Fruit fly (Drosophila melanogaster) whole organism, embryonic: ENCODE data around the gene CG5171.

ENCODE experiments used
- Atf-2 ChIP-seq: fragments of 200-800 bp; sonication (Bioruptor generic); optimal IDR thresholded peaks from 2 replicates; lab custom pipeline; 2016; ENCODE audit warnings: missing biosample characterization, missing genetic modification characterization
- BEAF-32 ChIP-seq: fragments of 200-800 bp; sonication (Bioruptor generic); optimal IDR thresholded peaks from 3 replicates; lab custom pipeline; 2017; ENCODE audit warnings: missing biosample characterization, missing genetic modification characterization, mild to moderate bottlenecking, moderate library complexity, missing genetic modification reagents
- CG10654 ChIP-seq: fragments of 200-800 bp; sonication (Bioruptor generic); optimal IDR thresholded peaks from 2 replicates; lab custom pipeline; 2016; ENCODE audit warnings: missing biosample characterization, missing genetic modification characterization
- CG11085 ChIP-seq: fragments of 200-800 bp; sonication (Bioruptor generic); IDR thresholded peaks from 2 replicates; pipeline ENCODE4 v1.3.6; 2022; ENCODE audit warnings: missing biosample characterization, missing genetic modification characterization
- CG11723 ChIP-seq: fragments of 200-800 bp; sonication (Bioruptor generic); optimal IDR thresholded peaks from 2 replicates; lab custom pipeline; 2017; ENCODE audit warnings: missing biosample characterization, mild to moderate bottlenecking, missing genetic modification characterization
- CG12769 ChIP-seq: fragments of 200-800 bp; sonication (Bioruptor generic); optimal IDR thresholded peaks from 2 replicates; lab custom pipeline; 2019; ENCODE audit warnings: missing biosample characterization, mild to moderate bottlenecking, missing genetic modification characterization, moderate library complexity
- CG14667 ChIP-seq: fragments of 200-800 bp; sonication (Bioruptor generic); IDR thresholded peaks from 2 replicates; pipeline ENCODE4 v1.3.6; 2022; ENCODE audit warnings: missing biosample characterization, missing genetic modification characterization
- CG15011 ChIP-seq: fragments of 200-800 bp; sonication (Bioruptor generic); optimal IDR thresholded peaks from 3 replicates; lab custom pipeline; 2018; ENCODE audit warnings: missing biosample characterization, mild to moderate bottlenecking, missing genetic modification characterization
- CG17612 ChIP-seq: fragments of 200-800 bp; sonication (Bioruptor generic); IDR thresholded peaks from 2 replicates; pipeline ENCODE4 v1.3.6; 2022; ENCODE audit warnings: missing biosample characterization, missing genetic modification characterization
- CG17912 ChIP-seq: fragments of 200-800 bp; sonication (Bioruptor generic); optimal IDR thresholded peaks from 2 replicates; lab custom pipeline; 2018; ENCODE audit warnings: missing biosample characterization, mild to moderate bottlenecking, missing genetic modification characterization
- CG18476 ChIP-seq: fragments of 200-800 bp; sonication (Bioruptor generic); optimal IDR thresholded peaks from 2 replicates; lab custom pipeline; 2016; ENCODE audit warnings: missing biosample characterization, mild to moderate bottlenecking, missing genetic modification characterization
- CG2678 ChIP-seq: fragments of 200-800 bp; sonication (Bioruptor generic); optimal IDR thresholded peaks from 3 replicates; lab custom pipeline; 2019; ENCODE audit warnings: missing biosample characterization, mild to moderate bottlenecking, missing genetic modification characterization, moderate library complexity
- CG3163 ChIP-seq: fragments of 200-800 bp; sonication (Bioruptor generic); optimal IDR thresholded peaks from 3 replicates; lab custom pipeline; 2016; ENCODE audit warnings: missing biosample characterization, missing genetic modification characterization
- CG3281 ChIP-seq: fragments of 200-800 bp; sonication (Bioruptor generic); optimal IDR thresholded peaks from 3 replicates; lab custom pipeline; 2017; ENCODE audit warnings: missing biosample characterization, mild to moderate bottlenecking, missing genetic modification characterization
- CG4854 ChIP-seq: fragments of 200-800 bp; sonication (Bioruptor generic); optimal IDR thresholded peaks from 2 replicates; lab custom pipeline; 2016; ENCODE audit warnings: missing biosample characterization, missing genetic modification characterization, inconsistent platforms
- CG6175 ChIP-seq: fragments of 200-800 bp; sonication (Bioruptor generic); IDR thresholded peaks from 3 replicates; pipeline ENCODE4 v1.3.6; 2022; ENCODE audit warnings: missing biosample characterization, missing genetic modification characterization
- CG6254 ChIP-seq: fragments of 200-800 bp; sonication (Bioruptor generic); optimal IDR thresholded peaks from 3 replicates; lab custom pipeline; 2017; ENCODE audit warnings: mild to moderate bottlenecking, missing biosample characterization, missing genetic modification reagents, missing genetic modification characterization
- CG9215 ChIP-seq: fragments of 200-800 bp; sonication (Bioruptor generic); IDR thresholded peaks from 2 replicates; pipeline ENCODE4 v1.3.6; 2022; ENCODE audit warnings: missing biosample characterization, missing genetic modification characterization
- CG9609 ChIP-seq: fragments of 200-800 bp; sonication (Bioruptor generic); optimal IDR thresholded peaks from 3 replicates; lab custom pipeline; 2016; ENCODE audit warnings: missing biosample characterization, missing genetic modification characterization
- CG9817 ChIP-seq: fragments of 200-800 bp; sonication (Bioruptor generic); optimal IDR thresholded peaks from 2 replicates; lab custom pipeline; 2018; ENCODE audit warnings: missing biosample characterization, mild to moderate bottlenecking, missing genetic modification characterization, moderate library complexity
- CrebB ChIP-seq: fragments of 200-800 bp; sonication (Bioruptor generic); optimal IDR thresholded peaks from 3 replicates; lab custom pipeline; 2018; ENCODE audit warnings: missing biosample characterization, mild to moderate bottlenecking, missing genetic modification characterization
- Dbx ChIP-seq: fragments of 200-800 bp; sonication (Bioruptor generic); IDR thresholded peaks from 3 replicates; pipeline ENCODE4 v1.3.6; 2022; ENCODE audit warnings: missing biosample characterization, missing genetic modification characterization
- Drgx ChIP-seq: fragments of 200-800 bp; sonication (Bioruptor generic); IDR thresholded peaks from 2 replicates; pipeline ENCODE4 v1.3.6; 2022; ENCODE audit warnings: missing biosample characterization, missing genetic modification characterization
- HHEX ChIP-seq: fragments of 200-800 bp; sonication (Bioruptor generic); optimal IDR thresholded peaks from 3 replicates; lab custom pipeline; 2017; ENCODE audit warnings: missing biosample characterization, mild to moderate bottlenecking, missing genetic modification characterization, missing genetic modification reagents
- Hsf ChIP-seq: fragments of 200-800 bp; sonication (Bioruptor generic); optimal IDR thresholded peaks from 3 replicates; lab custom pipeline; 2016; ENCODE audit warnings: missing biosample characterization, missing genetic modification characterization
- Mes4 ChIP-seq: fragments of 200-800 bp; sonication (Bioruptor generic); optimal IDR thresholded peaks from 2 replicates; lab custom pipeline; 2016; ENCODE audit warnings: missing biosample characterization, missing genetic modification characterization
- Nf-YC ChIP-seq: fragments of 200-800 bp; optimal IDR thresholded peaks from 3 replicates; lab custom pipeline; 2019; ENCODE audit warnings: missing biosample characterization, mild to moderate bottlenecking, missing genetic modification characterization, moderate library complexity
- Opbp ChIP-seq: fragments of 200-800 bp; sonication (Bioruptor generic); IDR thresholded peaks from 3 replicates; pipeline ENCODE4 v1.3.6; 2022; ENCODE audit warnings: missing biosample characterization, missing genetic modification characterization; ENCODE audit not compliant: partially characterized antibody
- Pdp1 ChIP-seq, 2 experiments: fragments of 200-800 bp; sonication (Bioruptor generic); optimal IDR thresholded peaks; 3 replicates each; lab custom pipeline; 2016; ENCODE audit warnings: missing biosample characterization in 2 of 2, missing genetic modification characterization in 2 of 2, mild to moderate bottlenecking in 1 of 2, moderate library complexity in 1 of 2
- Poxn ChIP-seq: fragments of 200-800 bp; sonication (Bioruptor generic); IDR thresholded peaks from 2 replicates; pipeline ENCODE4 v1.3.6; 2022; ENCODE audit warnings: missing biosample characterization, missing genetic modification characterization
- Six4 ChIP-seq: fragments of 200-800 bp; sonication (Bioruptor generic); optimal IDR thresholded peaks from 2 replicates; lab custom pipeline; 2016; ENCODE audit warnings: missing biosample characterization, missing genetic modification characterization
- cas ChIP-seq: fragments of 200-800 bp; sonication (Bioruptor generic); IDR thresholded peaks from 2 replicates; pipeline ENCODE4 v1.3.6; 2022; ENCODE audit warnings: missing biosample characterization, missing genetic modification characterization
- disco-r ChIP-seq: fragments of 200-800 bp; sonication (Bioruptor generic); optimal IDR thresholded peaks from 2 replicates; lab custom pipeline; 2016; ENCODE audit warnings: missing biosample characterization, missing genetic modification characterization
- her ChIP-seq: fragments of 200-800 bp; sonication (Bioruptor generic); optimal IDR thresholded peaks from 2 replicates; lab custom pipeline; 2016; ENCODE audit warnings: missing biosample characterization, missing genetic modification characterization
- hkb ChIP-seq, 2 experiments: fragments of 200-800 bp in 1 of 2; fragments of >200 bp in 1 of 2; sonication (Bioruptor generic) in 1 of 2; IDR thresholded peaks in 1 of 2; optimal IDR thresholded peaks in 1 of 2; 2 replicates each; pipeline versions ENCODE4 v1.3.6 to Lab custom; 2017 to 2022; ENCODE audit warnings: missing biosample characterization in 1 of 2, missing genetic modification characterization in 1 of 2
- lov ChIP-seq, 2 experiments: fragments of 200-800 bp in 1 of 2; fragments of >200 bp in 1 of 2; sonication (Bioruptor generic) in 1 of 2; IDR thresholded peaks in 1 of 2; optimal IDR thresholded peaks in 1 of 2; 2 replicates in 1 of 2; 3 replicates in 1 of 2; pipeline versions ENCODE4 v1.3.6 to Lab custom; 2017 to 2022; ENCODE audit warnings: missing biosample characterization in 1 of 2, missing genetic modification characterization in 1 of 2
- maf-S ChIP-seq: fragments of 200-800 bp; sonication (Bioruptor generic); optimal IDR thresholded peaks from 2 replicates; lab custom pipeline; 2016; ENCODE audit warnings: missing biosample characterization, missing genetic modification characterization
- p53 ChIP-seq: fragments of 200-800 bp; sonication (Bioruptor generic); optimal IDR thresholded peaks from 2 replicates; lab custom pipeline; 2016; ENCODE audit warnings: missing biosample characterization, missing genetic modification characterization
- sd ChIP-seq: fragments of 200-800 bp; sonication (Bioruptor generic); optimal IDR thresholded peaks from 3 replicates; lab custom pipeline; 2018; ENCODE audit warnings: missing biosample characterization, mild to moderate bottlenecking, missing genetic modification characterization, moderate library complexity
- sens ChIP-seq: fragments of 200-800 bp; sonication (Bioruptor generic); peaks from one replicate; lab custom pipeline; 2016; ENCODE audit warnings: missing biosample characterization, missing genetic modification characterization
- shn ChIP-seq: fragments of 200-800 bp; sonication (Bioruptor generic); optimal IDR thresholded peaks from 3 replicates; lab custom pipeline; 2016; ENCODE audit warnings: missing biosample characterization, missing genetic modification characterization
- sr ChIP-seq: fragments of 200-800 bp; sonication (Bioruptor generic); IDR thresholded peaks from 3 replicates; pipeline ENCODE4 v1.3.6; 2022; ENCODE audit warnings: missing biosample characterization, missing genetic modification characterization
- stc ChIP-seq: fragments of 200-800 bp; sonication (Bioruptor generic); IDR thresholded peaks from 2 replicates; pipeline ENCODE4 v1.3.6; 2022; ENCODE audit warnings: missing biosample characterization, missing genetic modification characterization
- ttk ChIP-seq: fragments of 200-800 bp; sonication (Bioruptor generic); IDR thresholded peaks from 2 replicates; pipeline ENCODE4 v2.1.2; 2022; ENCODE audit warnings: missing biosample characterization, missing genetic modification characterization
- tup ChIP-seq: fragments of 200-800 bp; sonication (Bioruptor generic); optimal IDR thresholded peaks from 2 replicates; lab custom pipeline; 2016; ENCODE audit warnings: missing biosample characterization, mild to moderate bottlenecking, missing genetic modification characterization, moderate library complexity
- unc-4 ChIP-seq: fragments of 200-800 bp; sonication (Bioruptor generic); IDR thresholded peaks from 2 replicates; pipeline ENCODE4 v1.3.6; 2022; ENCODE audit warnings: missing biosample characterization, missing genetic modification characterization; ENCODE audit not compliant: partially characterized antibody
- wdn ChIP-seq: fragments of 200-800 bp; sonication (Bioruptor generic); IDR thresholded peaks from 2 replicates; pipeline ENCODE4 v1.3.6; 2022; ENCODE audit warnings: missing biosample characterization, missing genetic modification characterization

The CG5171 gene

dm6 chr2L:7404923-7405322 is 3.8 kb downstream of the CG5171 start, which contains the start of gene CG5177 (continued):
- TF ChIP-seq sd (tag; lab: Kevin White, UChicago) (peak; percentile 79), sens (GFP tag; lab: Kevin White, UChicago) (peak; percentile 52)
- TF ChIP-seq, all 482 proteins: peak for 7

- TF ChIP-seq CG2678 (tag; lab: Kevin White, UChicago), result no peak
- TF ChIP-seq her (GFP tag; lab: Kevin White, UChicago), result no peak
- no peak for TF ChIP-seq CG17912 (GFP tag; lab: Kevin White, UChicago)
- no peak for TF ChIP-seq Poxn (GFP tag; lab: Robert Waterston, UW)
- peak; percentile 85 for TF ChIP-seq sd (tag; lab: Kevin White, UChicago)
- TF ChIP-seq CG9817 (tag; lab: Kevin White, UChicago), result no peak
- TF ChIP-seq CG11085 (GFP tag; lab: Robert Waterston, UW), result no peak
- TF ChIP-seq Hsf (GFP tag; lab: Kevin White, UChicago), result no peak
- no peak for TF ChIP-seq CG14667 (GFP tag; lab: Robert Waterston, UW)
- peak; percentile 79 for TF ChIP-seq sr (GFP tag; lab: Robert Waterston, UW)
- TF ChIP-seq CG3281 (GFP tag; lab: Kevin White, UChicago), result no peak
- no peak for TF ChIP-seq Drgx (GFP tag; lab: Robert Waterston, UW)
- peak in 1 of 2 experiments; percentile 48 for TF ChIP-seq Pdp1 (GFP tag; optimal IDR thresholded peaks at IDR 0.05; lab: Kevin White, UChicago)
- peak; percentile 15 for TF ChIP-seq CG12769 (tag; lab: Kevin White, UChicago)
- TF ChIP-seq wdn (GFP tag; lab: Robert Waterston, UW), result no peak
- TF ChIP-seq unc-4 (GFP tag; lab: Robert Waterston, UW), result no peak
- no peak for TF ChIP-seq lov (optimal IDR thresholded peaks at IDR 0.05; lab: Kevin White, UChicago)
- no peak for TF ChIP-seq lov (GFP tag; IDR thresholded peaks at IDR 0.05; lab: Robert Waterston, UW)
- TF ChIP-seq disco-r, result no peak
- TF ChIP-seq CrebB (tag; lab: Kevin White, UChicago), result no peak
These were observed 6.5 kb downstream of the CG5171 start for dm6 chr2L:7407638-7408037.

DNA sequence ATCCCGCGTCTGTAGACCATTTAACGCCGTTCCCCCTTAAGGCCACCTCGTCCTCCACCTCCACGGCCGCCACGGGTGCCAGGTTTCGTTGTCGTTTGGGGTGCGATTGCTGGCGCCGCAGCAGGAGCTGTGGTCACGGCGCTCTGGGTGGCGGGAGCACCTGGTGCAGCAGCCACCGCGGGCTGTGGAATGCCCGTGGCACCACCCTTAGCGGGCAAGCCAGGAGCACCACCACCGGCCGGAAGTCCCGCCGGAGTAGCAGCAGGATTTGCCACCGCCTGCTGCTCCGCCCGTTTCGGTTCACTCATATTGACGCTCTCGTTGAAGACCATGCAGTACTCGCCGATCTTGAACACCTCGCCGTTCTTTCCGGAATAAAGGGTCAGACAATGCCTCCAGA is 7.9 kb downstream of the CG5171 start:
- TF ChIP-seq CG9609 (GFP tag; lab: Kevin White, UChicago) (no peak), CG10654 (no peak), Poxn (GFP tag; lab: Robert Waterston, UW) (no peak), tup (GFP tag; lab: Kevin White, UChicago) (no peak), hkb (optimal IDR thresholded peaks at IDR 0.05; lab: Kevin White, UChicago) (no peak), hkb (GFP tag; IDR thresholded peaks at IDR 0.05; lab: Robert Waterston, UW) (0 out of 2 replicates have a peak, but pooled peaks have one; percentile 19), shn (GFP tag; lab: Kevin White, UChicago) (no peak), Mes4 (GFP tag; lab: Kevin White, UChicago) (no peak), Six4 (GFP tag; lab: Kevin White, UChicago) (no peak), CG11723 (GFP tag; lab: Kevin White, UChicago) (no peak), stc (0 out of 2 replicates have a peak, but pooled peaks have one; percentile 26), p53 (no peak), Atf-2 (GFP tag; lab: Kevin White, UChicago) (no peak), HHEX (GFP tag; lab: Kevin White, UChicago) (no peak), CG17612 (GFP tag; lab: Robert Waterston, UW) (no peak), CG4854 (GFP tag; lab: Kevin White, UChicago) (no peak), Nf-YC (tag; lab: Kevin White, UChicago) (no peak), CG15011 (GFP tag; lab: Kevin White, UChicago) (no peak), CG6254 (GFP tag; lab: Kevin White, UChicago) (no peak), CG18476 (no peak), CG3163 (no peak), Opbp (GFP tag; lab: Robert Waterston, UW) (no peak), CG9215 (GFP tag; lab: Robert Waterston, UW) (no peak), BEAF-32 (GFP tag; lab: Kevin White, UChicago) (no peak), lov (optimal IDR thresholded peaks at IDR 0.05; lab: Kevin White, UChicago) (no peak), lov (GFP tag; IDR thresholded peaks at IDR 0.05; lab: Robert Waterston, UW) (no peak), ttk (GFP tag; lab: Robert Waterston, UW) (no peak), cas (GFP tag; lab: Robert Waterston, UW) (peak; percentile 12; the same call in 1 of the 2 replicates), maf-S (GFP tag; lab: Kevin White, UChicago) (no peak), CG6175 (GFP tag; lab: Robert Waterston, UW) (no peak), Dbx (GFP tag; lab: Robert Waterston, UW) (peak; percentile 18; the same call in 1 of the 3 replicates)
